Fruit fly (Drosophila melanogaster): Measurements from ENCODE around the gene CG34300.

CG34300 gene

DNA sequence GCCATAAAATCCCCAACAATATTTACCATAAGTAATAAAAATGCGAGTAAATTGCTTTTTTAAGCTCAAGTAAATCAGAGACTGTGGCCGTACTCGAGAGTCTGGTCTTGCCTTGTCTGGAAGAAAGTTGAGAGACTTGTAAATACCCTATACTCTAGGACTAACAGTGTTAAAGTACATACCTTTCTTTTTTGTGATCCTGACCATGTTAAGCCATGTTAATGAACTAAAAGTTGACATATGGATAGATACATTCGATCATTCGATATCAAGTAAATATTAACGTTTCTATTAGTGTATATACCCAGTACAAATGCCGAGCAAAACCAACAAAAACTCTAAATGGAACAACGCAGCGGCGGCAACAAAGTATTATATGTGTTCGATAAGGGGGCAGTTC is 29.7 kb upstream of the CG34300 start:
- TF ChIP-seq Pif1B (GFP tag; optimal IDR thresholded peaks at IDR 0.05), result peak; percentile 80
- TF ChIP-seq CG15710 (tag; optimal IDR thresholded peaks at IDR 0.05), result peak; percentile 80
- TF ChIP-seq CG9948 (tag; optimal IDR thresholded peaks at IDR 0.05), result peak; percentile 77
- peak; percentile 54 for TF ChIP-seq Snoo (tag; optimal IDR thresholded peaks at IDR 0.05)
- TF ChIP-seq CG8159 (tag; optimal IDR thresholded peaks at IDR 0.05), result peak; percentile 90
- peak; percentile 69 for TF ChIP-seq CG8301 (tag; optimal IDR thresholded peaks at IDR 0.05)
- TF ChIP-seq Pif1A (GFP tag; optimal IDR thresholded peaks at IDR 0.05), result peak; percentile 78
- no peak for TF ChIP-seq fd96Ca (GFP tag; IDR thresholded peaks at IDR 0.05)
- peak; percentile 17 for TF ChIP-seq CG13204 (GFP tag; optimal IDR thresholded peaks at IDR 0.05)
- no peak for TF ChIP-seq rn (GFP tag; IDR thresholded peaks at IDR 0.05)
- TF ChIP-seq Ets98B (GFP tag; IDR thresholded peaks at IDR 0.05), result peak; percentile 81
- TF ChIP-seq CG32121 (GFP tag; IDR thresholded peaks at IDR 0.05), result peak; percentile 73
- peak; percentile 74 for TF ChIP-seq CG14655 (GFP tag; optimal IDR thresholded peaks at IDR 0.05)
- TF ChIP-seq CG12605 (GFP tag; IDR thresholded peaks at IDR 0.05), result peak; percentile 53; the same call in 1 of the 2 replicates
- no peak for TF ChIP-seq D1 (tag; optimal IDR thresholded peaks at IDR 0.05)
- peak; percentile 73 for TF ChIP-seq CG34367 (tag; optimal IDR thresholded peaks at IDR 0.05)
- TF ChIP-seq CG4496 (GFP tag; IDR thresholded peaks at IDR 0.05), result peak; percentile 82
- TF ChIP-seq CG10348 (GFP tag; IDR thresholded peaks at IDR 0.05), result no peak
- peak; percentile 85 for TF ChIP-seq CG17806 (tag; optimal IDR thresholded peaks at IDR 0.05)
- TF ChIP-seq gl (tag; optimal IDR thresholded peaks at IDR 0.05), result peak; percentile 68
- TF ChIP-seq EcR (GFP tag; optimal IDR thresholded peaks at IDR 0.05), result peak; percentile 87

DNA sequence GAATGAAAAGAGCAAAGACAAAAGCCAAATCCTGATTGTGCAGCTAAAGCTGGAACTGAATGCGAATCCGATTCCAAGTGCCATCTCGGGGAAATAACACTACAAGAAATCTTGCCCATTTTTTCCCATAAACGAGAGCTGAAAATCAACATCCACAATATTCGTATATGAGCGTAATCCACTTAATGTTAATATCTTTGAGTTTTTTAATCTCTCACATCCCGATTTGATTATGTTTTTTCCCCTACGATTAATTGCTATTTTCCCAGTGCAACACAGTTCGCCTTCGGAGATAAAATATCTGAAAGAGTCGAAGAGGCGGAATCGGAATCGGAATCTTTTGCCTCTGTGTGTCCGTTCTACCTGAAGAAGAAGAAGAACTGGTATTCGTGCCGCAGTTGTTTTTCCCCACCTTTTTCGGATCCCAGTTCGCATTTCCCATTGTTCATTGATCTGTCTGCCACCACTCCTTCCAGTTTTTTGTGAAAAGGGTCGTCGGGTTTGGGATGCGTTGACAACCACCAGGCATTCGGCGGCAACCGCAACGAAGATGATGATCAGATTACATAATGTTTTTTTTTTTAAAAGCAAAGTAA is 28.0 kb upstream of the CG34300 start:
- no peak for TF ChIP-seq CG13204 (GFP tag; optimal IDR thresholded peaks at IDR 0.05)
- TF ChIP-seq CG8159 (tag; optimal IDR thresholded peaks at IDR 0.05), result peak; percentile 83
- peak; percentile 71 for TF ChIP-seq CG15710 (tag; optimal IDR thresholded peaks at IDR 0.05)
- TF ChIP-seq CG17806 (tag; optimal IDR thresholded peaks at IDR 0.05), result peak; percentile 85
- TF ChIP-seq CG8301 (tag; optimal IDR thresholded peaks at IDR 0.05), result peak; percentile 73
- TF ChIP-seq gl (tag; optimal IDR thresholded peaks at IDR 0.05), result peak; percentile 59
- TF ChIP-seq CG10348 (GFP tag; IDR thresholded peaks at IDR 0.05), result no peak
- peak; percentile 83 for TF ChIP-seq Snoo (tag; optimal IDR thresholded peaks at IDR 0.05)
- TF ChIP-seq CG12605 (GFP tag; IDR thresholded peaks at IDR 0.05), result peak; percentile 43; the same call in 1 of the 2 replicates
- peak; percentile 74 for TF ChIP-seq CG9948 (tag; optimal IDR thresholded peaks at IDR 0.05)
- TF ChIP-seq rn (GFP tag; IDR thresholded peaks at IDR 0.05), result 0 out of 2 replicates have a peak, but pooled peaks have one; percentile 28
- peak; percentile 72 for TF ChIP-seq Pif1B (GFP tag; optimal IDR thresholded peaks at IDR 0.05)
- TF ChIP-seq EcR (GFP tag; optimal IDR thresholded peaks at IDR 0.05), result peak; percentile 48
- TF ChIP-seq Pif1A (GFP tag; optimal IDR thresholded peaks at IDR 0.05), result peak; percentile 80
- TF ChIP-seq CG4496 (GFP tag; IDR thresholded peaks at IDR 0.05), result peak; percentile 81
- TF ChIP-seq CG32121 (GFP tag; IDR thresholded peaks at IDR 0.05), result no peak
- TF ChIP-seq fd96Ca (GFP tag; IDR thresholded peaks at IDR 0.05), result peak; percentile 40; the same call in 1 of the 3 replicates
- TF ChIP-seq Ets98B (GFP tag; IDR thresholded peaks at IDR 0.05), result no peak; the same call in 1 of the 2 replicates
- TF ChIP-seq CG34367 (tag; optimal IDR thresholded peaks at IDR 0.05), result peak; percentile 75
- peak; percentile 45 for TF ChIP-seq D1 (tag; optimal IDR thresholded peaks at IDR 0.05)
- peak; percentile 80 for TF ChIP-seq CG14655 (GFP tag; optimal IDR thresholded peaks at IDR 0.05)

DNA sequence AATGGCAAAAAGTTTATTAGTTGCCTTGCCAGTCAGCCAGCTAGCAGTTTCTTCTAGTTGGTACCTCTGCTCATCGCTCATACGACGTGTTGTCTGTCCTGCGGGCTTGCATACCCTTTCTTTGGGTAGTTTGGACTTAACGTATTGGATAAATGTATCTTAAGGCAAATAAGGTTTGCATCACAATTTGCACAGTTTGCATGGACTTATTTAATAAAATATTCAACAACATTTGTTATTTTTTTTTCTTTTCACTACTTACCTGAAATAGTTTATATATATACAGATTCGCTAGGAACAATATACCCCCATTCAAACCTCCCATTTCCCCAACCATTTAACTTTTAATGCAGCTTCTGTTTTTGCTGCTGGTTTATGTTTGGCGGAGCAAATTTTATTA is 24.9 kb upstream of the CG34300 start:
- TF ChIP-seq gl (tag; optimal IDR thresholded peaks at IDR 0.05), result no peak
- peak; percentile 42 for TF ChIP-seq Pif1A (GFP tag; optimal IDR thresholded peaks at IDR 0.05)
- TF ChIP-seq CG14655 (GFP tag; optimal IDR thresholded peaks at IDR 0.05), result peak; percentile 48
- TF ChIP-seq CG17806 (tag; optimal IDR thresholded peaks at IDR 0.05), result peak; percentile 17
- peak; percentile 8 for TF ChIP-seq CG8159 (tag; optimal IDR thresholded peaks at IDR 0.05)
- TF ChIP-seq EcR (GFP tag; optimal IDR thresholded peaks at IDR 0.05), result no peak
- peak; percentile 15; the same call in 1 of the 2 replicates for TF ChIP-seq Ets98B (GFP tag; IDR thresholded peaks at IDR 0.05)
- no peak for TF ChIP-seq CG9948 (tag; optimal IDR thresholded peaks at IDR 0.05)
- TF ChIP-seq CG4496 (GFP tag; IDR thresholded peaks at IDR 0.05), result 0 out of 3 replicates have a peak, but pooled peaks have one; percentile 40
- peak; percentile 44 for TF ChIP-seq CG8301 (tag; optimal IDR thresholded peaks at IDR 0.05)

DNA sequence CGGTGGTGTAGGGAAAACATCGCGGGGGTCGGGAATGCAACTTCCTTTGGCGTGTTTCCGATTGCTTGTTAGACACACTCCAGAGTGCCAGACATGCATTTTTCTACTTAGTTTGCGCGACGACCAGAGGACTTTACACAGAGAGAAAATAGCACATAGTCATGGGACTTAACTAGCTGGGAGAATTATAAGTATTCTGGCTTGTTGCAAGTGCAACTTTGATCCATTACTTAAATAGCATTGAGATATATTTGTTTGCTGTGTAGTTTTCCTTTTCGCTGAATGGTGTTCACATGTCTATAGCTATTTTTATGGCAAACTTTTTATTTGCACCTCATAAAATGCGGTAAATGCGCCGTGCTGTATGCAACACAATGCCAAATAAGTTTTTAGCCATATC is 23.4 kb upstream of the CG34300 start:
- TF ChIP-seq Ets98B (GFP tag; IDR thresholded peaks at IDR 0.05) (no peak), CG14655 (GFP tag; optimal IDR thresholded peaks at IDR 0.05) (peak; percentile 28), CG8301 (tag; optimal IDR thresholded peaks at IDR 0.05) (peak; percentile 6)

DNA sequence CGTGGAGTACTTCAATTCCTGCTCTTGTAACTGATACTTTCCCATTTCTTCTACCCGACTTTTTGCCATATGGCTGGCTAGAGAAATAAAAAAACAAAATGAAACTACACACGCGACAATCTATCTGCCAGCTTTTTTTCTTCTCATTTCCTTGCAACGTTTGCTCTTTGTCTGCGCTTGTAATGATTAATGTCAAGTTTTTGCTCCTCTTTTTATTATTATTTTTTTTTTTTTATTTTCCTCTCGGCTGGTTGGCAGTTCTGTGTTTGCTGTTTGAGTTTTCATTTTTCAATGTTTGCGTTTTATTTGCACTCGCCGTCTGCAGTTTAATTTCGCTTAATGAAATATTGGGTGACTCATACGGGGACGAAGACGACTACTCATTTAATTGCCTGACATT is 20.2 kb upstream of the CG34300 start:
- TF ChIP-seq Ets98B (GFP tag; IDR thresholded peaks at IDR 0.05) (no peak), CG4496 (GFP tag; IDR thresholded peaks at IDR 0.05) (no peak; the same call in 2 of the 3 replicates), CG9948 (tag; optimal IDR thresholded peaks at IDR 0.05) (peak; percentile 32), CG17806 (tag; optimal IDR thresholded peaks at IDR 0.05) (peak; percentile 26), CG10348 (GFP tag; IDR thresholded peaks at IDR 0.05) (no peak), CG8159 (tag; optimal IDR thresholded peaks at IDR 0.05) (peak; percentile 6), Pif1A (GFP tag; optimal IDR thresholded peaks at IDR 0.05) (peak; percentile 64), CG12605 (GFP tag; IDR thresholded peaks at IDR 0.05) (peak; percentile 86), EcR (GFP tag; optimal IDR thresholded peaks at IDR 0.05) (peak; percentile 27), CG13204 (GFP tag; optimal IDR thresholded peaks at IDR 0.05) (peak; percentile 37), CG34367 (tag; optimal IDR thresholded peaks at IDR 0.05) (peak; percentile 58), Pif1B (GFP tag; optimal IDR thresholded peaks at IDR 0.05) (peak; percentile 33), fd96Ca (GFP tag; IDR thresholded peaks at IDR 0.05) (no peak), CG8301 (tag; optimal IDR thresholded peaks at IDR 0.05) (peak; percentile 30), CG15710 (tag; optimal IDR thresholded peaks at IDR 0.05) (peak; percentile 43), CG14655 (GFP tag; optimal IDR thresholded peaks at IDR 0.05) (peak; percentile 48), gl (tag; optimal IDR thresholded peaks at IDR 0.05) (peak; percentile 43)
